Fruit fly (Drosophila melanogaster): ENCODE data around the gene CG4928.

DNA sequence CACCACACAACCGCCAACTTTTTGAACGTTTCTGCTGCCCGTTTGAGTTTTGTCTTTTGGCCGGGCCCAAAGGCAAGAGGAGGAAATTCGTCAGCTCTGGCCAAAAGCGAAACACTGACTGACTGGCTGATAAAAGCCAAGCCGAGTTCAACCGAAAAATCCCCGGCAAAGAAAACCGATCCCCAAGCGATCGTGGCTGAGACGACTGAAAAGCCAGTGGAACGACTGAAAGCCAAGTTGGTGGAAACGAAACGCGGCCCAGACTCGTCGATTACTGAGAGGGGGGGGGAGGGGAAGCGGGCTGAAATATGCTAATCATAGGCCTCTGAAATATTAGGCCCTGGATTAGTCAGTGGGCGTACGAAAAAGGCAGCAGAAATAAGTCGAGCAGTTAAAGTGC lies 36.6 kb upstream of the CG4928 start, which contains the start of gene CG13003:
- TF ChIP-seq CG17806 (tag; optimal IDR thresholded peaks at IDR 0.05) (no peak), CG10348 (GFP tag; IDR thresholded peaks at IDR 0.05) (no peak), CG15710 (tag; optimal IDR thresholded peaks at IDR 0.05) (no peak), Pif1B (GFP tag; optimal IDR thresholded peaks at IDR 0.05) (no peak), CG14655 (GFP tag; optimal IDR thresholded peaks at IDR 0.05) (no peak), CG8301 (tag; optimal IDR thresholded peaks at IDR 0.05) (no peak), rn (GFP tag; IDR thresholded peaks at IDR 0.05) (no peak), CG8159 (tag; optimal IDR thresholded peaks at IDR 0.05) (no peak)
